Fruit fly (Drosophila melanogaster): Measurements from ENCODE around the gene sala.

Gene sala

DNA sequence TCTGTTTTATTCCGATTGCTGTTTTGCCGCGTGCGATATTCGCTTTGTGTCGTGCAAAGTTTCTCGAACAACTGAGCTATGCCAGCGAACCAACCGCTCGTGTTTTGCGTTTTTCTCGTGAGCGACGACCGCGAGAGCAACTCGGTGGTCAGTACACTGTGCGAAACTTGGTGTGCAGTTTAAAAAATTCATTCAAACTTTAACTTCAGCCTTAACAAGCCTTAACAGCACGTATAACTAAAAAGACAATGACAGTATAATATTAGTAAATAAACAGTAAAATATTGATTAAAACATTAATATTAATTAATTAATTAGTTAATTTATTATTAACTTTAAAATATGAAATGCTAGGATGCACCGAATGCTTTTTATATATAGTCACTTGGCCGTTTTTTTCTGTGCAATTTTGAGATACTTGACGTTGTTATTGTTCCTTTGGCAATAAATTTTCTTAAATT is 43.7 kb downstream of the sala start, which contains the start of gene CG31705 (continued):
- TF ChIP-seq CG18599 (GFP tag; optimal IDR thresholded peaks at IDR 0.05) (peak; percentile 50), CG10565 (GFP tag; optimal IDR thresholded peaks at IDR 0.05) (no peak), sens-2 (GFP tag; IDR thresholded peaks at IDR 0.05) (no peak), en (GFP tag; optimal IDR thresholded peaks at IDR 0.05) (no peak), ftz-f1 (GFP tag; optimal IDR thresholded peaks at IDR 0.05) (no peak), CG12299 (tag; optimal IDR thresholded peaks at IDR 0.05) (no peak), CG10431 (GFP tag; optimal IDR thresholded peaks at IDR 0.05) (no peak), CG6272 (GFP tag; IDR thresholded peaks at IDR 0.05) (no peak), CG12219 (GFP tag; optimal IDR thresholded peaks at IDR 0.05) (no peak), Sin3A (optimal IDR thresholded peaks at IDR 0.05) (no peak), sens (GFP tag) (peak; percentile 63), Max (GFP tag; optimal IDR thresholded peaks at IDR 0.05) (peak; percentile 38), jing (GFP tag; optimal IDR thresholded peaks at IDR 0.05) (no peak), CG30431 (GFP tag; optimal IDR thresholded peaks at IDR 0.05) (no peak), Hand (GFP tag; optimal IDR thresholded peaks at IDR 0.05) (no peak), Mad (GFP tag; optimal IDR thresholded peaks at IDR 0.05) (no peak), CG16779 (GFP tag; IDR thresholded peaks at IDR 0.05) (no peak), bcd (GFP tag; optimal IDR thresholded peaks at IDR 0.05) (peak; percentile 63), Sox102F (GFP tag; optimal IDR thresholded peaks at IDR 0.05) (peak; percentile 49), CG31441 (GFP tag; IDR thresholded peaks at IDR 0.05) (peak; percentile 49; the same call in 1 of the 2 replicates), nau (GFP tag; optimal IDR thresholded peaks at IDR 0.05) (no peak), zfh2 (GFP tag; optimal IDR thresholded peaks at IDR 0.05) (no peak), CG11093 (GFP tag; IDR thresholded peaks at IDR 0.05) (no peak), CG5245 (GFP tag; optimal IDR thresholded peaks at IDR 0.05) (no peak), CG42726 (GFP tag; IDR thresholded peaks at IDR 0.05; ENCODE audit: partially characterized antibody) (no peak), Lim3 (GFP tag; IDR thresholded peaks at IDR 0.05) (no peak), cwo (GFP tag; optimal IDR thresholded peaks at IDR 0.05) (peak; percentile 33), CG15011 (GFP tag; optimal IDR thresholded peaks at IDR 0.05) (no peak), dmrt11E (tag; optimal IDR thresholded peaks at IDR 0.05) (no peak), Myb (GFP tag; optimal IDR thresholded peaks at IDR 0.05) (no peak), CG14050 (GFP tag; IDR thresholded peaks at IDR 0.05) (peak; percentile 42; the same call in 2 of the 3 replicates), MBD-R2 (GFP tag; IDR thresholded peaks at IDR 0.05) (no peak; the same call in 1 of the 2 replicates), lbe (GFP tag; optimal IDR thresholded peaks at IDR 0.05) (no peak), NFAT (GFP tag; IDR thresholded peaks at IDR 0.05) (peak; percentile 57), CG4617 (GFP tag; optimal IDR thresholded peaks at IDR 0.05; ENCODE audit: borderline replicate concordance) (no peak), dpn (GFP tag; optimal IDR thresholded peaks at IDR 0.05) (peak; percentile 30 to 34), CHES-1-like (GFP tag; optimal IDR thresholded peaks at IDR 0.05) (no peak), CG6683 (GFP tag; optimal IDR thresholded peaks at IDR 0.05) (no peak), CG4282 (GFP tag; optimal IDR thresholded peaks at IDR 0.05) (no peak), CrebB (tag; optimal IDR thresholded peaks at IDR 0.05) (no peak), CG12104 (GFP tag; optimal IDR thresholded peaks at IDR 0.05) (peak; percentile 50), Jarid2 (GFP tag; optimal IDR thresholded peaks at IDR 0.05) (peak; percentile 63), sisA (GFP tag; IDR thresholded peaks at IDR 0.05) (peak; percentile 30; the same call in 1 of the 2 replicates), Dip3 (GFP tag; optimal IDR thresholded peaks at IDR 0.05) (no peak), CG9876 (GFP tag; optimal IDR thresholded peaks at IDR 0.05) (no peak), CG7987 (GFP tag; optimal IDR thresholded peaks at IDR 0.05) (no peak), CG4404 (GFP tag; IDR thresholded peaks at IDR 0.05) (no peak), CG2889 (GFP tag; IDR thresholded peaks at IDR 0.05) (no peak), chinmo (GFP tag; IDR thresholded peaks at IDR 0.05; ENCODE audit: partially characterized antibody) (no peak), p53 (GFP tag; optimal IDR thresholded peaks at IDR 0.05) (no peak), Ravus (GFP tag; IDR thresholded peaks at IDR 0.05) (no peak), ssp (GFP tag; IDR thresholded peaks at IDR 0.05) (no peak)
